Worm (Caenorhabditis elegans): ENCODE data around the gene sri-74.

sri-74 gene

DNA sequence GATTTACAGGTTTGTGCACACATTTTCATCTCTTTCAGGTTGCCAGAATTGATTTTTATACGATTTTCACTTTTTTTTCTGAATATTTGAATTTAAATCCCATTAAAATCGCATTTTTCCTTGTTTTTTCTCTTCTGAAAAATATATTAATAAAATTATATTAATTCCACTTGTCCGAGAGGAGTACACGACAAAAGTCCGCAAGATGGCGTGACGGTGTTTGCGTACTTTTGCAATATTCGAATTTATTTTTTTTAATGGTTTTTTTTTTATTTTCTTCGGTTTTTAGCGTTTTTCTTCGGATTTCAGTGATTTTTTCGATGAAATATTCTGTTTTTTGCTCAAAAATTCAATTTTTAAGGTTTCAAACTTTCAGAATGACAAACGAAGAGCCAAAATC, 18.0 kb downstream of the sri-74 start, which contains the start of gene usp-39 (continued):
- TF ChIP-seq Y53G8AR.9 (GFP tag; conservative IDR thresholded peaks at IDR 0.05) (no peak), hlh-12 (tag; optimal IDR thresholded peaks at IDR 0.05) (no peak), ama-1 (optimal IDR thresholded peaks at IDR 0.05) (no peak), ama-1 (GFP tag; optimal IDR thresholded peaks at IDR 0.05) (no peak), D2030.7 (GFP tag; IDR thresholded peaks at IDR 0.05) (peak; percentile 60), mxl-1 (tag; optimal IDR thresholded peaks at IDR 0.05) (no peak), tlf-1 (GFP tag; optimal IDR thresholded peaks at IDR 0.05) (no peak), snpc-4 (GFP tag; optimal IDR thresholded peaks at IDR 0.05) (peak; percentile 60), snpc-4 (tag; optimal IDR thresholded peaks at IDR 0.05) (peak in 1 of 4 experiments; percentile 54), fkh-3 (tag; optimal IDR thresholded peaks at IDR 0.05) (no peak), lag-1 (GFP tag; IDR thresholded peaks at IDR 0.05) (no peak), pbrm-1 (GFP tag; IDR thresholded peaks at IDR 0.05) (0 out of 2 replicates have a peak, but pooled peaks have one; percentile 33), nfya-2 (GFP tag; IDR thresholded peaks at IDR 0.05) (no peak), K11D2.4 (GFP tag; IDR thresholded peaks at IDR 0.05) (peak; percentile 54; the same call in 1 of the 2 replicates), B0336.3 (GFP tag; IDR thresholded peaks at IDR 0.05) (0 out of 2 replicates have a peak, but pooled peaks have one; percentile 57), ccch-3 (GFP tag; optimal IDR thresholded peaks at IDR 0.05) (no peak), snpc-3.4 (tag; optimal IDR thresholded peaks at IDR 0.05) (peak; percentile 59), bed-1 (GFP tag; IDR thresholded peaks at IDR 0.05) (no peak), atf-7 (tag; optimal IDR thresholded peaks at IDR 0.05) (no peak), T26A5.8 (tag; optimal IDR thresholded peaks at IDR 0.05) (no peak), ceh-91 (GFP tag; IDR thresholded peaks at IDR 0.05) (no peak), ztf-26 (tag; optimal IDR thresholded peaks at IDR 0.05) (no peak), C06A6.2 (GFP tag; conservative IDR thresholded peaks at IDR 0.05) (no peak), F52B5.7 (tag; optimal IDR thresholded peaks at IDR 0.05) (no peak), ztf-28 (GFP tag; IDR thresholded peaks at IDR 0.05) (0 out of 2 replicates have a peak, but pooled peaks have one; percentile 29), ZK185.1 (tag; optimal IDR thresholded peaks at IDR 0.05; ENCODE audit: poor library complexity, severe bottlenecking) (no peak), B0019.2 (GFP tag; conservative IDR thresholded peaks at IDR 0.05) (no peak), attf-5 (GFP tag; optimal IDR thresholded peaks at IDR 0.05) (no peak), bed-2 (GFP tag; IDR thresholded peaks at IDR 0.05) (no peak), nhr-179 (tag; optimal IDR thresholded peaks at IDR 0.05) (no peak), Y67H2A.10 (GFP tag; conservative IDR thresholded peaks at IDR 0.05) (no peak), rpc-1 (optimal IDR thresholded peaks at IDR 0.05) (no peak), rpc-1 (tag; optimal IDR thresholded peaks at IDR 0.05) (no peak), snpc-1.1 (tag; optimal IDR thresholded peaks at IDR 0.05; ENCODE audit: insufficient read depth) (peak; percentile 45), ztf-25 (GFP tag; IDR thresholded peaks at IDR 0.05) (no peak), lin-54 (GFP tag; optimal IDR thresholded peaks at IDR 0.05) (peak; percentile 84), F10E7.11 (tag; optimal IDR thresholded peaks at IDR 0.05) (no peak), unc-62 (GFP tag; optimal IDR thresholded peaks at IDR 0.05) (no peak), hmg-20 (GFP tag; IDR thresholded peaks at IDR 0.05) (0 out of 2 replicates have a peak, but pooled peaks have one; percentile 26), B0261.1 (tag; optimal IDR thresholded peaks at IDR 0.05) (no peak), unc-130 (GFP tag; optimal IDR thresholded peaks at IDR 0.05) (no peak), him-1 (tag; optimal IDR thresholded peaks at IDR 0.05) (peak; percentile 25), chd-7 (tag; optimal IDR thresholded peaks at IDR 0.05) (no peak), efl-1 (GFP tag; optimal IDR thresholded peaks at IDR 0.05) (peak; percentile 55), lir-1 (GFP tag; conservative IDR thresholded peaks at IDR 0.05) (peak; percentile 46; the same call in 1 of the 2 replicates), tbp1 (GFP tag; optimal IDR thresholded peaks at IDR 0.05) (no peak), tbx-9 (tag; optimal IDR thresholded peaks at IDR 0.05; ENCODE audit: borderline replicate concordance) (no peak), K12H6.12 (tag; optimal IDR thresholded peaks at IDR 0.05) (no peak), athp-1 (tag; optimal IDR thresholded peaks at IDR 0.05) (peak; percentile 47), lsy-27 (tag; optimal IDR thresholded peaks at IDR 0.05; ENCODE audit: borderline replicate concordance, insufficient read depth) (no peak)

Measured in whole organism, young adult.